Worm (Caenorhabditis elegans): ENCODE data around the gene clp-1.
"Not testable (repeated sequence)": the region's sequence is repeated elsewhere in the genome, so short reads cannot be mapped to it uniquely, and the experiment has no call there.

clp-1 gene

DNA sequence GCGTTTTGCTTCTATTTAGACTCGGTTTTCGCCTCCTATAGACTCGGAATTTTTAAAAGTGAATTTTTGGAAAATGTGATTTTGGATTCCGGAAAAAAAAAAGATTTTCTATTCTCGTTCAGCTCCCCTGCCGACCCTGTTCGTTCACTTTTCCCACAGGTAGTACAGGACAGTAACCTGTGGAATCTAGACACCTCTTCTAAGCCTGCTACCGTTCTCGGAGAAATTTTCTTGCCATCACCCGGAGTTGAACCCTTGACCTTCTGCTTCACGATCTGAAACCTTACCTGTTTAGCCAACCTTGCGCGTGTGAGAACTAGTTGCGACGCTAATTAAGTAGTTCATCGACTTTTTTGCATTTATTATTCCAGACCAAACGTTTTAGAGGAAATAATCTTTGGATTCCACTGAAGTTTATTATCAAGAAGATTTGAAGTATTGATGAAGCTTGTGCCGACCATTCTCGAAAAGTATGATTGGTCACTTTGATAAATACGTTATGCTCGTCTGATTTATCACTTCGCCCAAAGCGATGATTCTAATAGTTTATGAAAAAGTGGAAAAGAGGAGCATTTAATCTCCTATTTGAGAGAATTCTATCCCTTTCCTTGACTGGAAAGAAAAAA, 26.0 kb upstream of the clp-1 start (continued):
- 0 out of 2 replicates have a peak, but pooled peaks have one; percentile 78 for TF ChIP-seq F37B4.10 (GFP tag; IDR thresholded peaks at IDR 0.05)
- TF ChIP-seq B0261.1 (tag; optimal IDR thresholded peaks at IDR 0.05): peak; percentile 49
- 0 out of 2 replicates have a peak, but pooled peaks have one; percentile 63 for TF ChIP-seq F39B2.1 (GFP tag; IDR thresholded peaks at IDR 0.05)
- 0 out of 2 replicates have a peak, but pooled peaks have one; percentile 12 for TF ChIP-seq ceh-100 (GFP tag; IDR thresholded peaks at IDR 0.05)
- TF ChIP-seq C17E4.6 (GFP tag; IDR thresholded peaks at IDR 0.05): peak; percentile 61; the same call in 1 of the 2 replicates
- peak; percentile 2 for TF ChIP-seq rpc-1 (optimal IDR thresholded peaks at IDR 0.05)
- peak; percentile 59 for TF ChIP-seq rpc-1 (tag; optimal IDR thresholded peaks at IDR 0.05)
- peak; percentile 62; the same call in 1 of the 2 replicates for TF ChIP-seq ekl-4 (GFP tag; IDR thresholded peaks at IDR 0.05)
- TF ChIP-seq Y56A3A.18 (GFP tag; IDR thresholded peaks at IDR 0.05): peak; percentile 54; the same call in 1 of the 2 replicates

ce11 chrIII:7956965-7957364, 22.8 kb upstream of the clp-1 start, which contains the start of gene C29E4.9:
Gene C29E4.9, minus strand, starts transcription at chrIII:7957065.
- TF ChIP-seq ceh-91 (GFP tag; IDR thresholded peaks at IDR 0.05) (no peak), tlf-1 (GFP tag; optimal IDR thresholded peaks at IDR 0.05) (no peak), madf-3 (GFP tag; IDR thresholded peaks at IDR 0.05) (no peak), F49E8.2 (tag; optimal IDR thresholded peaks at IDR 0.05; ENCODE audit: insufficient read depth) (no peak), madf-6 (GFP tag; IDR thresholded peaks at IDR 0.05) (no peak), dpl-1 (GFP tag; optimal IDR thresholded peaks at IDR 0.05) (no peak), snpc-1.3 (tag; optimal IDR thresholded peaks at IDR 0.05; ENCODE audit: insufficient read depth) (no peak), pbrm-1 (GFP tag; IDR thresholded peaks at IDR 0.05) (no peak), repo-1 (tag; optimal IDR thresholded peaks at IDR 0.05) (no peak), Y53G8AR.9 (GFP tag; conservative IDR thresholded peaks at IDR 0.05) (no peak), nhr-80 (tag; optimal IDR thresholded peaks at IDR 0.05) (no peak), ekl-4 (GFP tag; IDR thresholded peaks at IDR 0.05) (no peak), egl-18 (GFP tag; IDR thresholded peaks at IDR 0.05) (no peak), F33H1.4 (GFP tag; IDR thresholded peaks at IDR 0.05) (no peak), bed-1 (GFP tag; IDR thresholded peaks at IDR 0.05) (no peak), nfya-1 (tag; optimal IDR thresholded peaks at IDR 0.05; ENCODE audit: borderline replicate concordance, insufficient read depth) (no peak), Y67H2A.10 (GFP tag; conservative IDR thresholded peaks at IDR 0.05) (no peak)

ce11 chrIII:7958085-7958484, 21.7 kb upstream of the clp-1 start, which contains the start of gene C29E4.11:
Gene C29E4.11, minus strand, starts transcription at chrIII:7958114.
- TF ChIP-seq hmg-1.2 (GFP tag; IDR thresholded peaks at IDR 0.05) (peak; percentile 85), Y95B8A.8 (GFP tag; IDR thresholded peaks at IDR 0.05) (no peak)

DNA sequence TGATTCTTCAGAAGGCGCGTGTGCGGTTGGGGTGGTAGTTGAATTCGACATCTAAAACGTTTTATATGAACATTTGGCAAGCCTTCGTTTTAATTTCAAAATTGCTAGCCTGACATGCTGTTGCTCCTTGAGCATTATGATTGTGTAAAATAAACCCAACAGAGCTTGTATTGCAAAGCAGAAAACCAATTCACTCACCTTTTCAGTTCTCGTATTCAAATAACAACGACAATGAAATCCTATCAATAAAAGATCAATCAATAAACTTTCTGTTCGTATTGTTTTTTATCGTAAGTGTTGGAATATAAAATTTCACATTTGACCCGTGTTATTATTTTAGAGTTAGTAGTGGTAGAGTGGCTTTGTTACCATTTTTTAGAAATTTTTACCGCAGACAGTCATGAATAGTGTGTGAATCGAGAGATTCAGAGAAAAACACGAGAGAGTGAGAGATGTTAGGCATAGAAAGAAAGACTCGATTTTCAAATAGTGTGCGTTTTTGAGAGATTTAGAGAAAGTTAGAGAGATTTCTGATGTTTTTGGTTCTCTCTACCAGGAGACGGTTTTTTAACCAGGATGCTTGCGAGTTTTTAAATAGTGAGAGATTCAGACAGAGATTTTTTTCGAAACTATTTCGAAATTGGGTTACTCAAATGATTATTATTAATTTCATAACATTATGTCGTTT, 20.7 kb upstream of the clp-1 start, which contains the start of gene F54H12.10:
Gene F54H12.10, minus strand, starts transcription at position 51 of the 688 bp plus-strand sequence.
- TF ChIP-seq B0261.1 (tag; optimal IDR thresholded peaks at IDR 0.05) (peak; percentile 43), tbp1 (GFP tag; optimal IDR thresholded peaks at IDR 0.05) (peak; percentile 0), hmg-1.2 (GFP tag; IDR thresholded peaks at IDR 0.05) (peak; percentile 72; the same call in 1 of the 2 replicates), cebp-1 (tag; optimal IDR thresholded peaks at IDR 0.05) (peak; percentile 40), nfyb-1 (GFP tag; IDR thresholded peaks at IDR 0.05) (peak; percentile 58; the same call in 1 of the 2 replicates), rpc-1 (optimal IDR thresholded peaks at IDR 0.05) (peak; percentile 32), rpc-1 (tag; optimal IDR thresholded peaks at IDR 0.05) (peak; percentile 66)
- TF ChIP-seq cebp-1 (GFP tag; IDR thresholded peaks at IDR 0.05): not testable (repeated sequence)
